Fruit fly (Drosophila melanogaster): Measurements from ENCODE around the gene mRpL47.

Gene mRpL47

DNA sequence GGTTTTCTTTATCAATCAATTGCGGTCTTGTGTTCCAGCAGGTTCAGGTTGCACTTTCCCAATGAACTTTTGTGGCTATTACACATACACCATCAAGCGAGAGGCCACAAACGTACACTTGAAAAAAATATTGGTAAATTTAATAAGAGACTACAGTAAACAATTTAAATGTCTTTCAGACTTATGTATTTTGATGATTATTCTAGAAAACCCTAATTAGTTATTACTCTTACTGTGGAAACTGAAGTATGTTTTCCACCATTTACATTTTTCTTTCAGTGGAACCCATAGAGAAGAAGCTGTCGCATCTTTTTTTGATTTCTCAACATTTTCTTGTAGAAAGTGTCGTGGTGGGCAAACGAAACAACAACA is 18.4 kb upstream of the mRpL47 start (continued):
- peak; percentile 86 for TF ChIP-seq CG4328 (GFP tag; optimal IDR thresholded peaks at IDR 0.05)
- peak; percentile 92 for TF ChIP-seq CG12299 (tag; optimal IDR thresholded peaks at IDR 0.05)
- peak; percentile 58 for TF ChIP-seq CG17912 (GFP tag; optimal IDR thresholded peaks at IDR 0.05)
- TF ChIP-seq gcm (GFP tag; optimal IDR thresholded peaks at IDR 0.05), result peak; percentile 92
- no peak for TF ChIP-seq yki (optimal IDR thresholded peaks at IDR 0.05)
- no peak for TF ChIP-seq D (optimal IDR thresholded peaks at IDR 0.05)
- TF ChIP-seq D (GFP tag; optimal IDR thresholded peaks at IDR 0.05), result peak; percentile 94
- no peak for TF ChIP-seq Adf1 (GFP tag; IDR thresholded peaks at IDR 0.05)
- peak; percentile 91 for TF ChIP-seq CG10654 (GFP tag; optimal IDR thresholded peaks at IDR 0.05)
- TF ChIP-seq ase (GFP tag; IDR thresholded peaks at IDR 0.05), result peak; percentile 93
- TF ChIP-seq Tbp (GFP tag; optimal IDR thresholded peaks at IDR 0.05), result no peak
- peak; percentile 78 for TF ChIP-seq NFAT (GFP tag; IDR thresholded peaks at IDR 0.05)
- peak; percentile 40 for TF ChIP-seq CG10959 (GFP tag; IDR thresholded peaks at IDR 0.05)
- peak; percentile 72 for TF ChIP-seq Vsx1 (GFP tag; optimal IDR thresholded peaks at IDR 0.05)
- no peak for TF ChIP-seq Opbp (GFP tag; IDR thresholded peaks at IDR 0.05; ENCODE audit: partially characterized antibody)
- TF ChIP-seq CG3065 (GFP tag; optimal IDR thresholded peaks at IDR 0.05), result peak; percentile 82
- TF ChIP-seq kni (GFP tag; optimal IDR thresholded peaks at IDR 0.05), result no peak
- TF ChIP-seq CG1832 (GFP tag; optimal IDR thresholded peaks at IDR 0.05), result no peak
- TF ChIP-seq toy (GFP tag; IDR thresholded peaks at IDR 0.05), result peak; percentile 75
- TF ChIP-seq chm (GFP tag; IDR thresholded peaks at IDR 0.05), result peak; percentile 87
- peak; percentile 84; the same call in 1 of the 3 replicates for TF ChIP-seq Mrtf (GFP tag; IDR thresholded peaks at IDR 0.05)
- no peak for TF ChIP-seq sc (optimal IDR thresholded peaks at IDR 0.05)
- peak; percentile 92 for TF ChIP-seq sc (GFP tag; optimal IDR thresholded peaks at IDR 0.05)
- TF ChIP-seq CG5953 (GFP tag; IDR thresholded peaks at IDR 0.05), result peak; percentile 90
- peak; percentile 74; the same call in 1 of the 2 replicates for TF ChIP-seq CG32767 (GFP tag; IDR thresholded peaks at IDR 0.05)
- peak; percentile 63; the same call in 1 of the 2 replicates for TF ChIP-seq Taf1 (GFP tag; IDR thresholded peaks at IDR 0.05)
- peak; percentile 67 for TF ChIP-seq CG7987 (GFP tag; optimal IDR thresholded peaks at IDR 0.05)
- peak; percentile 67 for TF ChIP-seq schlank (tag; optimal IDR thresholded peaks at IDR 0.05)
- peak; percentile 98 for TF ChIP-seq gem (tag; optimal IDR thresholded peaks at IDR 0.05)
- peak; percentile 96 for TF ChIP-seq fd96Cb (tag; optimal IDR thresholded peaks at IDR 0.05)
- peak; percentile 82 for TF ChIP-seq CG14965 (GFP tag; optimal IDR thresholded peaks at IDR 0.05; ENCODE audit: borderline replicate concordance)
- peak; percentile 93 for TF ChIP-seq H2.0 (GFP tag; IDR thresholded peaks at IDR 0.05)
- TF ChIP-seq lola (GFP tag; optimal IDR thresholded peaks at IDR 0.05), result peak in 1 of 3 experiments; percentile 89
- peak; percentile 94 for TF ChIP-seq CG16863 (GFP tag; optimal IDR thresholded peaks at IDR 0.05)
- TF ChIP-seq CG17359 (tag; optimal IDR thresholded peaks at IDR 0.05), result peak; percentile 97
- TF ChIP-seq sr (GFP tag; IDR thresholded peaks at IDR 0.05), result peak; percentile 54; the same call in 2 of the 3 replicates
- TF ChIP-seq CG17568 (GFP tag; optimal IDR thresholded peaks at IDR 0.05), result peak; percentile 86
- TF ChIP-seq trem (tag; optimal IDR thresholded peaks at IDR 0.05), result peak; percentile 93
- peak; percentile 83 for TF ChIP-seq Aef1 (GFP tag; IDR thresholded peaks at IDR 0.05)
- no peak for TF ChIP-seq CG14860 (GFP tag; IDR thresholded peaks at IDR 0.05; ENCODE audit: partially characterized antibody)
- TF ChIP-seq Atf6 (GFP tag; IDR thresholded peaks at IDR 0.05), result peak; percentile 89
- peak; percentile 95 for TF ChIP-seq oc (tag; optimal IDR thresholded peaks at IDR 0.05)
- TF ChIP-seq CG12744 (GFP tag; optimal IDR thresholded peaks at IDR 0.05), result peak; percentile 89
- peak; percentile 93 for TF ChIP-seq CG15601 (tag; optimal IDR thresholded peaks at IDR 0.05)
- peak; percentile 3 for TF ChIP-seq gfzf (GFP tag; optimal IDR thresholded peaks at IDR 0.05)
- peak; percentile 90 for TF ChIP-seq so (GFP tag; IDR thresholded peaks at IDR 0.05)
- TF ChIP-seq Hr3 (GFP tag; optimal IDR thresholded peaks at IDR 0.05), result peak; percentile 92
- TF ChIP-seq MBD-R2 (GFP tag; IDR thresholded peaks at IDR 0.05), result peak; percentile 62; the same call in 1 of the 2 replicates
- peak; percentile 81 for TF ChIP-seq CG11247 (GFP tag; IDR thresholded peaks at IDR 0.05)
- peak; percentile 42 for TF ChIP-seq CG4404 (GFP tag; IDR thresholded peaks at IDR 0.05)
- peak; percentile 53 for TF ChIP-seq tup (GFP tag; optimal IDR thresholded peaks at IDR 0.05)
- peak; percentile 94 for TF ChIP-seq run (tag; optimal IDR thresholded peaks at IDR 0.05)
